Worm (Caenorhabditis elegans): ENCODE results near the gene sax-3.
A peak's percentile ranks its signal among the peaks of the same experiment; 100 is the strongest.

Gene sax-3

DNA sequence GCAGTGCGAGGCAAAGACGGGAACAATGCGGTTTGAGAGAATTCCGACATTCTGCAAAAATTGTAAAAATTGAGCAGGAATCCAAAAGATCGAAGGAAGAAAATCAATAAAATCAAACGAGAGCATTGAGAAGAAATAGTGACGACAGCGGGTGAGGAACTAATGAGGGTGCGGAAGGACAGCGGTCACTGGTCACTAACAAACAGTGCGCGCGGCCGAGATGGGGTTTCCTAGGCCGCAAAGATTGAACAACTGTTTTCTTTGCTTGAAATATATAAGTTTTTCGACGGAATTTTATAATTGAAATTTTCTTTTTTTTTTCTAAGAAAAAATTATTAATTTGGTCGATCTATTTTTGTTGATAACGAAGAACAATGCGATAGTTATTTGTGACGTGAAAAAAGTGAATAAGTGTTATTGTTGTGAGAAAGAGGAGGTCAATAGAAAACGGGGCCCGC is 54.1 kb downstream of the sax-3 start, which contains the start of gene unc-78:
unc-78 (minus strand) TSS at position 51 of the 458 bp plus-strand sequence.
- no peak for TF ChIP-seq F57C9.4 (tag; optimal IDR thresholded peaks at IDR 0.05)
- TF ChIP-seq nhr-80 (tag; optimal IDR thresholded peaks at IDR 0.05): peak; percentile 12

DNA sequence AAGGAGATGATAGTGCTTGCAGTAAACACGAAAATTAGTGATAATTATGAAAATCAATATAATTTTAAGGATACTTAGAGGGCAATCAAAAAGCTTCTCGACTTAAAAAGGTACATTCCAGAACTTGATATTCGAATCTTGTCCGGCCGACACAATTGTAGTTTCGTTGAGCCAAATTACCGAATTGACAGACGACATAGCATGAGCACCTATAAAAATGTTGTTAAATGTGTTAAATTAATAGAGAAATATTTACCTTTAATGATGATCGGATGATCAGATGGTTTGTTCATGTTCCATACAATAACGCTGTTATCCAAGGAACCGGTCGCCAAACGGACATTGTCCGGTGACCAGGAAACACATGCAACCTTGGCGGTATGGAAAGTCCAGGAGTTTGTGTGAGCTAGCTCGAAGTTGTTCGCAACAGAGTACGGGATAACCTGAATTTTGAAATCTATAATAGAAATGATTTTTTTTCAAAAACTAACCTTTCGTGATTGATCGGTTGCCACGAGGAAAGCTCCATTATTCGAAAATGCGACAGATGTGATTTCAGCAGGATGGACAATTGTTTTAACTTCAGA is 56.9 kb downstream of the sax-3 start:
- peak; percentile 49 for TF ChIP-seq madf-10 (tag; optimal IDR thresholded peaks at IDR 0.05)
- TF ChIP-seq ceh-100 (GFP tag; IDR thresholded peaks at IDR 0.05): peak; percentile 25; the same call in 1 of the 2 replicates
- TF ChIP-seq lsy-27 (tag; optimal IDR thresholded peaks at IDR 0.05; ENCODE audit: borderline replicate concordance, insufficient read depth): no peak
- 0 out of 2 replicates have a peak, but pooled peaks have one; percentile 25 for TF ChIP-seq ekl-4 (GFP tag; IDR thresholded peaks at IDR 0.05)
- TF ChIP-seq nhr-90 (tag; optimal IDR thresholded peaks at IDR 0.05): peak; percentile 61
- no peak for TF ChIP-seq ztf-18 (tag; optimal IDR thresholded peaks at IDR 0.05)
- TF ChIP-seq F49E8.2 (tag; optimal IDR thresholded peaks at IDR 0.05; ENCODE audit: insufficient read depth): no peak
- TF ChIP-seq Y53F4B.3 (GFP tag; IDR thresholded peaks at IDR 0.05): no peak
- TF ChIP-seq nhr-27 (tag; optimal IDR thresholded peaks at IDR 0.05): no peak
- TF ChIP-seq B0336.3 (GFP tag; IDR thresholded peaks at IDR 0.05): peak; percentile 78
- TF ChIP-seq let-607 (tag; optimal IDR thresholded peaks at IDR 0.05): peak in 1 of 2 experiments; percentile 2
- no peak for TF ChIP-seq rpc-1 (optimal IDR thresholded peaks at IDR 0.05)
- no peak for TF ChIP-seq rpc-1 (tag; optimal IDR thresholded peaks at IDR 0.05)
- TF ChIP-seq F52B5.7 (tag; optimal IDR thresholded peaks at IDR 0.05): no peak
- TF ChIP-seq pbrm-1 (GFP tag; IDR thresholded peaks at IDR 0.05): peak; percentile 44
- no peak for TF ChIP-seq ets-4 (GFP tag; optimal IDR thresholded peaks at IDR 0.05)
- TF ChIP-seq chd-7 (tag; optimal IDR thresholded peaks at IDR 0.05): peak; percentile 36
- peak; percentile 22 for TF ChIP-seq lin-54 (GFP tag; optimal IDR thresholded peaks at IDR 0.05)
- TF ChIP-seq C06A6.2 (GFP tag; conservative IDR thresholded peaks at IDR 0.05): 0 out of 2 replicates have a peak, but pooled peaks have one; percentile 21
- TF ChIP-seq Y56A3A.18 (GFP tag; IDR thresholded peaks at IDR 0.05): peak; percentile 81
- TF ChIP-seq Y53G8AR.9 (GFP tag; conservative IDR thresholded peaks at IDR 0.05): peak; percentile 92; the same call in 1 of the 2 replicates
- peak; percentile 85 for TF ChIP-seq repo-1 (tag; optimal IDR thresholded peaks at IDR 0.05)
- peak; percentile 62 for TF ChIP-seq gei-17 (GFP tag; optimal IDR thresholded peaks at IDR 0.05)
- peak; percentile 53 for TF ChIP-seq nhr-80 (tag; optimal IDR thresholded peaks at IDR 0.05)
- peak; percentile 37 for TF ChIP-seq tlf-1 (GFP tag; optimal IDR thresholded peaks at IDR 0.05)
- 0 out of 2 replicates have a peak, but pooled peaks have one; percentile 38 for TF ChIP-seq hsf-1 (GFP tag; IDR thresholded peaks at IDR 0.05)
- TF ChIP-seq snpc-4 (GFP tag; optimal IDR thresholded peaks at IDR 0.05): no peak
- peak in 1 of 4 experiments; percentile 25 for TF ChIP-seq snpc-4 (tag; optimal IDR thresholded peaks at IDR 0.05)
- peak; percentile 50; the same call in 1 of the 2 replicates for TF ChIP-seq nfyb-1 (GFP tag; IDR thresholded peaks at IDR 0.05)
- peak; percentile 82 for TF ChIP-seq atf-7 (tag; optimal IDR thresholded peaks at IDR 0.05)

DNA sequence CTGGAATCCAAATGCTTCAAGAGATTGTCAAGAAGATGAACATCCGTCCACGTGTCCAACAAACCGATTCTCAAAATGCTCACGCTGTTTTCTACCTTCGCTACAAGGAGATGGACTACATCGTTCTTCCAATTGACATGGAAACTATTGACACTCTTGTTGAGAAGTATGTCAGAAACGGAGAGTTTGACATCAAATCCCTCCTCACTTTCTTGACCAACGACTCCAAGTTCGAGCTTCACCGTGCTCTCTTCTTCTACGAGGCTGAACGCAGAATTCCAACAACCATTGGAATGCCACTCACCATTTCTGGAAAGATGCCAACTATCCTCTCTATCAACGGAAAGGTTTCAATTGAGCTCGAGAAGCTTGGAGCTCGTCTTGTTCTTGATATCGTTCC is 59.9 kb downstream of the sax-3 start:
- peak; percentile 59; the same call in 1 of the 2 replicates for TF ChIP-seq Y56A3A.18 (GFP tag; IDR thresholded peaks at IDR 0.05)
- 0 out of 2 replicates have a peak, but pooled peaks have one; percentile 54 for TF ChIP-seq Y53G8AR.9 (GFP tag; conservative IDR thresholded peaks at IDR 0.05)

DNA sequence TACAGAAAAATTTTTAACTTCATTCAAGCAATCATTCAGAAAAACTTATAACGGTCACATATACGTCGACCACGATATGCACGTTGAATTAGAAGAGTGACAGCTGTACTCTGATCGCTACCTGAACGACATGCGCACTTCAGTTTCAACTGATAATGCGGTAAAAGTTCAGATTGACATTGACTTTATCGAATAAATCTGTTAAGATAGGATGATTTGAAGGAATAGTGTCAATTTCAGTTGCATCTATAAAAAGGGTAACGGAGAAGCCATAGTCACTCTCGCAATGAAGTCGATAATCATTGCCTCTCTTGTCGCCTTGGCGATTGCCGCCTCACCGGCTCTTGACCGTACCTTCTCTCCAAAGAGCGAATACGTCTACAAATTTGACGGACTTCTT is 62.5 kb downstream of the sax-3 start, which contains the start of gene vit-5:
vit-5 (plus strand) TSS at position 277 of the 400 bp plus-strand sequence.
- TF ChIP-seq rpc-1 (optimal IDR thresholded peaks at IDR 0.05) (no peak), rpc-1 (tag; optimal IDR thresholded peaks at IDR 0.05) (no peak), madf-3 (GFP tag; IDR thresholded peaks at IDR 0.05) (no peak), C06A6.2 (GFP tag; conservative IDR thresholded peaks at IDR 0.05) (no peak), mel-28 (tag; optimal IDR thresholded peaks at IDR 0.05; ENCODE audit: borderline replicate concordance) (no peak), Y79H2A.3 (GFP tag; conservative IDR thresholded peaks at IDR 0.05) (no peak), snpc-1.3 (tag; optimal IDR thresholded peaks at IDR 0.05; ENCODE audit: insufficient read depth) (no peak), rcor-1 (GFP tag; IDR thresholded peaks at IDR 0.05) (no peak), hmg-1.2 (GFP tag; IDR thresholded peaks at IDR 0.05) (no peak), ama-1 (optimal IDR thresholded peaks at IDR 0.05) (no peak), ama-1 (GFP tag; optimal IDR thresholded peaks at IDR 0.05) (no peak), snpc-3.4 (tag; optimal IDR thresholded peaks at IDR 0.05) (no peak), ceh-40 (GFP tag; IDR thresholded peaks at IDR 0.05) (no peak), sptf-2 (GFP tag; optimal IDR thresholded peaks at IDR 0.05) (no peak), bed-2 (GFP tag; IDR thresholded peaks at IDR 0.05) (no peak), lsl-1 (GFP tag; optimal IDR thresholded peaks at IDR 0.05) (no peak)

Measured in whole organism, young adult.